Fruit fly (Drosophila melanogaster) whole organism, embryonic: ENCODE measurements around the gene ImpE1.

Source experiments
- CG10543 ChIP-seq: fragments of 200-800 bp; sonication (Bioruptor generic); optimal IDR thresholded peaks from 3 replicates; lab custom pipeline; 2017; ENCODE audit warnings: missing biosample characterization, mild to moderate bottlenecking, missing genetic modification characterization, moderate library complexity
- Chrac-16 ChIP-seq: fragments of 200-800 bp; sonication (Bioruptor generic); optimal IDR thresholded peaks from 3 replicates; lab custom pipeline; 2016; ENCODE audit warnings: missing biosample characterization, missing genetic modification characterization
- Gug ChIP-seq: fragments of 200-800 bp; sonication (Bioruptor generic); IDR thresholded peaks from 4 replicates; pipeline ENCODE4 v1.3.6; 2022; ENCODE audit warnings: missing biosample characterization, missing genetic modification characterization
- HLH54F ChIP-seq: fragments of 200-800 bp; sonication (Bioruptor generic); optimal IDR thresholded peaks from 3 replicates; lab custom pipeline; 2016; ENCODE audit warnings: missing biosample characterization, missing genetic modification characterization
- NK7.1 ChIP-seq: fragments of 200-800 bp; sonication (Bioruptor generic); optimal IDR thresholded peaks from 3 replicates; lab custom pipeline; 2016; ENCODE audit warnings: missing biosample characterization, missing genetic modification characterization
- Sin3A ChIP-seq: fragments of >200 bp; optimal IDR thresholded peaks from 2 replicates; lab custom pipeline; 2018
- YL-1 ChIP-seq: fragments of 200-800 bp; sonication (Bioruptor generic); optimal IDR thresholded peaks from 3 replicates; lab custom pipeline; 2017; ENCODE audit warnings: missing biosample characterization, mild to moderate bottlenecking, missing genetic modification characterization
- fu2 ChIP-seq: fragments of 200-800 bp; sonication (Bioruptor generic); optimal IDR thresholded peaks from 2 replicates; lab custom pipeline; 2016; ENCODE audit warnings: missing biosample characterization, missing genetic modification characterization
- pb ChIP-seq: fragments of 200-800 bp; sonication (Bioruptor generic); optimal IDR thresholded peaks from 3 replicates; lab custom pipeline; 2016; ENCODE audit warnings: missing biosample characterization, missing genetic modification characterization
- psq ChIP-seq: fragments of 200-800 bp; sonication (Bioruptor generic); optimal IDR thresholded peaks from 2 replicates; lab custom pipeline; 2017; ENCODE audit warnings: missing biosample characterization, missing genetic modification characterization

DNA sequence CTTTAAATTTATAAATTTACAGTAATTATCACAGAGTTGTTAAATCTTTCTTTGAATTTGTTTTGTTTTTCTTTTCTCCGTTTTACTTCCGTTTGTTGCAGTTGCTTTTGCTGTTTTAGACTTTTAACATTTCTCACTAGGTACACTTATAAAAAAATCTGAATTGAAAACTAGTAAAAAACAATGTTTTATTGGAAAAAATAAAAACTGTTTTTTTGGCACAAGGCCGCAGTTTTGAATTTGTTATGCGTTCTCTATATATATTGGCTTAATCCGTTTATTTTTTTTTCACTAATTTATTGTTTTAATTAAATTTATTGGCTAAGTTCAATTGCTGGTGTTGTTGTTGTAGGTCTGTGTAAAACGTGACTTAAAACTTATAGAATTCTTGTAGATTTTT lies 67.9 kb downstream of the ImpE1 start:
- no peak for TF ChIP-seq YL-1
- no peak for TF ChIP-seq Sin3A (lab: Kevin White, UChicago)
- TF ChIP-seq pb (GFP tag; lab: Kevin White, UChicago) = no peak
- no peak for TF ChIP-seq psq
- no peak for TF ChIP-seq CG10543
- TF ChIP-seq HLH54F (GFP tag; lab: Kevin White, UChicago) = no peak
- TF ChIP-seq Gug = no peak
- TF ChIP-seq fu2 = no peak
- no peak for TF ChIP-seq NK7.1 (GFP tag; lab: Kevin White, UChicago)
- no peak for TF ChIP-seq Chrac-16 (GFP tag; lab: Kevin White, UChicago)
